Worm (Caenorhabditis elegans) whole organism, L4 larva: Measurements from ENCODE around the gene B0218.5.

Source experiments
- hlh-11 ChIP-seq: fragments of 200-800 bp; sonication (Bioruptor generic); optimal IDR thresholded peaks from 2 replicates; lab custom pipeline; 2018; ENCODE audit warnings: mild to moderate bottlenecking, missing genetic modification characterization, missing compliant biosample characterization
- mep-1 ChIP-seq: fragments of 150-350 bp; sonication (generic microtip); optimal IDR thresholded peaks from 3 replicates; lab custom pipeline; 2014; ENCODE audit warnings: missing biosample characterization, missing genetic modification characterization
- unc-62 ChIP-seq, 3 experiments: fragments of 150-350 bp in 1 of 3; sonication (generic microtip); optimal IDR thresholded peaks in 2 of 3; peaks in 1 of 3; 1 replicate in 1 of 3; 2 replicates in 2 of 3; lab custom pipeline; 2014 to 2017; ENCODE audit warnings: missing biosample characterization in 3 of 3, missing genetic modification characterization in 3 of 3, missing genetic modification reagents in 3 of 3, missing genotype in 1 of 3

ce11 chrIV:8201133-8201532 lies 44.1 kb upstream of the B0218.5 start, which contains the start of gene glrx-22:
- TF ChIP-seq unc-62 (GFP tag; optimal IDR thresholded peaks at IDR 0.05 in 1 of 2; lab: Kevin White, UChicago): no peak
- TF ChIP-seq unc-62 (tag; optimal IDR thresholded peaks at IDR 0.05; lab: Kevin White, UChicago): no peak
- no peak for TF ChIP-seq mep-1 (tag; lab: Kevin White, UChicago)
- no peak for TF ChIP-seq hlh-11 (tag; lab: Kevin White, UChicago)
